Worm (Caenorhabditis elegans) whole organism, L2 larva: ENCODE data around the gene npl-10.

Experiments used
- R02D3.7 ChIP-seq: fragments of 150-350 bp; optimal IDR thresholded peaks from 2 replicates; lab custom pipeline; 2014; ENCODE audit warnings: missing biosample characterization, missing genetic modification characterization
- aly-2 ChIP-seq: fragments of 150-350 bp; optimal IDR thresholded peaks from 2 replicates; lab custom pipeline; 2014; ENCODE audit warnings: missing biosample characterization, missing genetic modification characterization
- blmp-1 ChIP-seq: sonication (generic microtip); optimal IDR thresholded peaks from 2 replicates; lab custom pipeline; 2017; ENCODE audit warnings: missing genetic modification characterization, mild to moderate bottlenecking, missing compliant biosample characterization, antibody characterized with exemption, moderate library complexity; ENCODE audit not compliant: insufficient read depth
- fos-1 ChIP-seq: fragments of 150-350 bp; optimal IDR thresholded peaks from 2 replicates; lab custom pipeline; 2014; ENCODE audit warnings: missing biosample characterization, missing genetic modification characterization
- nhr-10 ChIP-seq: sonication (generic microtip); optimal IDR thresholded peaks from 2 replicates; lab custom pipeline; 2017; ENCODE audit warnings: missing biosample characterization, missing genetic modification characterization
- nhr-12 ChIP-seq: fragments of 150-350 bp; optimal IDR thresholded peaks from 2 replicates; lab custom pipeline; 2014; ENCODE audit warnings: missing biosample characterization, missing genetic modification characterization
- nhr-237 ChIP-seq: fragments of 150-350 bp; optimal IDR thresholded peaks from 2 replicates; lab custom pipeline; 2014; ENCODE audit warnings: missing biosample characterization, missing genetic modification characterization
- skn-1 ChIP-seq: sonication (generic microtip); optimal IDR thresholded peaks from 2 replicates; lab custom pipeline; 2017; ENCODE audit warnings: missing biosample characterization, missing genetic modification characterization
- sma-3 ChIP-seq: sonication (generic microtip); optimal IDR thresholded peaks from 2 replicates; lab custom pipeline; 2016; ENCODE audit warnings: missing genetic modification reagents, missing genetic modification characterization, missing compliant biosample characterization
- snpc-4 ChIP-seq: fragments of 150-350 bp; optimal IDR thresholded peaks from 2 replicates; lab custom pipeline; 2014; ENCODE audit warnings: missing biosample characterization, missing genetic modification characterization
- ztf-4 ChIP-seq: fragments of 150-350 bp; optimal IDR thresholded peaks from 2 replicates; lab custom pipeline; 2014; ENCODE audit warnings: missing biosample characterization, missing genetic modification characterization

- TF ChIP-seq blmp-1 (tag; lab: Kevin White, UChicago) (no peak), nhr-10 (no peak), sma-3 (GFP tag; lab: Kevin White, UChicago) (no peak), nhr-237 (tag; lab: Kevin White, UChicago) (no peak), skn-1 (tag; lab: Kevin White, UChicago) (no peak), aly-2 (tag; lab: Kevin White, UChicago) (no peak), ztf-4 (tag; lab: Kevin White, UChicago) (no peak), R02D3.7 (tag; lab: Kevin White, UChicago) (no peak), fos-1 (tag; lab: Kevin White, UChicago) (no peak), nhr-12 (tag; lab: Kevin White, UChicago) (no peak), snpc-4 (tag; lab: Kevin White, UChicago) (no peak)
These were observed 41.3 kb upstream of the npl-10 start for ce11 chrIII:3976992-3977391.
